Worm (Caenorhabditis elegans): ENCODE data around the gene C04G6.11.

- TF ChIP-seq W03F9.2 (tag; optimal IDR thresholded peaks at IDR 0.05): no peak
- TF ChIP-seq dao-5 (tag; optimal IDR thresholded peaks at IDR 0.05): no peak
- no peak for TF ChIP-seq him-1 (tag; optimal IDR thresholded peaks at IDR 0.05)
Observed at ce11 chrII:5103784-5104457, at the start of gene C04G6.11, which contains the start of gene mpk-2.
